Fruit fly (Drosophila melanogaster): ENCODE measurements around the gene CG12288.

Gene CG12288

DNA sequence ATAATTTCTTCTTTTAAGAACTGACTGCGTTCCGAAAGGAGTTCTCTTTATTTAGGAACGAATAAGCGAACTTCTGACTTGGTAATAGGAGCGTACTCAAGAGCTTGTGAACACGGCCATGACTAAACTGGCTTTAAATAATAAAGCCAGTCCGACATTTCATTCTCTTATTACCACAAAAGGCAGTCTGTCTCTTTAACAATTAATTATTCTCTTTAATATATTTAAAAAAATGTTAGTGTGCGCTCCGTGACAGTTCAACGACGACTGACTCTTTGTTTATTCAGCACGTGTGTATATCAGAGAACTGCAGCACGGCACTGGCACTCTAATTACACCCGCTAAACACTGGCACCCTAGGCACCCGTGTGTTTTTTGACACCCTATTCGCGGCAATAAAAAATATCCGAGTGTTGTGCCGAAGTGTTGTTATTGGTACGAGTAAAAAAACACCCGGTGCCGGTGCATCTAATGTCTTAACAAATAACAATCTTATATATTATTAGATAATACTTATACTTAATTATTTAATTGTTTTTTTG is 43.5 kb downstream of the CG12288 start, which contains the start of gene CG31809 (continued):
- TF ChIP-seq CG2120 (GFP tag; optimal IDR thresholded peaks at IDR 0.05) (no peak), Scr (GFP tag; IDR thresholded peaks at IDR 0.05; ENCODE audit: partially characterized antibody) (no peak), CG9215 (GFP tag; IDR thresholded peaks at IDR 0.05) (no peak), unpg (GFP tag; optimal IDR thresholded peaks at IDR 0.05) (no peak), tap (tag; optimal IDR thresholded peaks at IDR 0.05) (no peak), en (GFP tag; optimal IDR thresholded peaks at IDR 0.05) (no peak), CG7839 (tag; optimal IDR thresholded peaks at IDR 0.05) (no peak), Doc3 (GFP tag; IDR thresholded peaks at IDR 0.05; ENCODE audit: partially characterized antibody) (no peak), dimm (GFP tag; IDR thresholded peaks at IDR 0.05) (no peak), CG10959 (GFP tag; IDR thresholded peaks at IDR 0.05) (no peak), NFAT (GFP tag; IDR thresholded peaks at IDR 0.05) (no peak), Gug (GFP tag; IDR thresholded peaks at IDR 0.05) (no peak), Sox102F (GFP tag; optimal IDR thresholded peaks at IDR 0.05) (peak; percentile 4), zen (tag; optimal IDR thresholded peaks at IDR 0.05) (no peak), CG11696 (GFP tag; IDR thresholded peaks at IDR 0.05) (no peak), CG16813 (GFP tag; IDR thresholded peaks at IDR 0.05; ENCODE audit: partially characterized antibody) (no peak), sqz (GFP tag; optimal IDR thresholded peaks at IDR 0.05) (peak; percentile 36), kni (GFP tag; optimal IDR thresholded peaks at IDR 0.05) (peak; percentile 8), CG32772 (GFP tag; IDR thresholded peaks at IDR 0.05) (no peak), Deaf1 (tag; optimal IDR thresholded peaks at IDR 0.05) (peak; percentile 62), CG2678 (tag; optimal IDR thresholded peaks at IDR 0.05) (no peak), chinmo (GFP tag; IDR thresholded peaks at IDR 0.05; ENCODE audit: partially characterized antibody) (0 out of 4 replicates have a peak, but pooled peaks have one; percentile 62), Xbp1 (GFP tag; optimal IDR thresholded peaks at IDR 0.05) (no peak), CG1602 (GFP tag; optimal IDR thresholded peaks at IDR 0.05) (no peak), Meics (GFP tag; optimal IDR thresholded peaks at IDR 0.05) (peak; percentile 23), Hsf (GFP tag; optimal IDR thresholded peaks at IDR 0.05) (no peak), CG6854 (GFP tag; optimal IDR thresholded peaks at IDR 0.05) (no peak), CG12155 (GFP tag; optimal IDR thresholded peaks at IDR 0.05) (no peak), CG18764 (GFP tag; optimal IDR thresholded peaks at IDR 0.05) (no peak), CG9797 (GFP tag; optimal IDR thresholded peaks at IDR 0.05) (no peak), CG6654 (GFP tag; optimal IDR thresholded peaks at IDR 0.05) (no peak), Spps (tag; optimal IDR thresholded peaks at IDR 0.05) (no peak), lov (optimal IDR thresholded peaks at IDR 0.05) (no peak), lov (GFP tag; IDR thresholded peaks at IDR 0.05) (no peak), CG7987 (GFP tag; optimal IDR thresholded peaks at IDR 0.05) (peak; percentile 13), gro (GFP tag; optimal IDR thresholded peaks at IDR 0.05) (no peak), exex (tag; optimal IDR thresholded peaks at IDR 0.05) (peak; percentile 18), abd-A (tag; optimal IDR thresholded peaks at IDR 0.05) (no peak), Gsc (GFP tag; IDR thresholded peaks at IDR 0.05) (no peak), Hr51 (GFP tag; optimal IDR thresholded peaks at IDR 0.05) (no peak), CG11723 (GFP tag; optimal IDR thresholded peaks at IDR 0.05) (no peak), CG3847 (GFP tag; IDR thresholded peaks at IDR 0.05) (no peak), cwo (GFP tag; optimal IDR thresholded peaks at IDR 0.05) (peak; percentile 67), Dll (GFP tag; IDR thresholded peaks at IDR 0.05; ENCODE audit: partially characterized antibody) (0 out of 4 replicates have a peak, but pooled peaks have one; percentile 23), Xrp1 (GFP tag; IDR thresholded peaks at IDR 0.05) (peak; percentile 22; the same call in 1 of the 2 replicates), H2.0 (GFP tag; IDR thresholded peaks at IDR 0.05) (no peak), mirr (GFP tag; optimal IDR thresholded peaks at IDR 0.05) (no peak), CG6689 (GFP tag; IDR thresholded peaks at IDR 0.05) (no peak), Bdp1 (GFP tag; optimal IDR thresholded peaks at IDR 0.05) (no peak), amos (GFP tag; IDR thresholded peaks at IDR 0.05; ENCODE audit: partially characterized antibody) (no peak)

All from whole organism, embryonic.